Worm (Caenorhabditis elegans) whole organism, mixed stage, embryonic: ENCODE measurements around the gene egl-27.

Experiments
- ceh-83 ChIP-seq: fragments of 200-800 bp; sonication (Bioruptor generic); optimal IDR thresholded peaks from 2 replicates; lab custom pipeline; 2018; ENCODE audit warnings: mild to moderate bottlenecking, missing genetic modification characterization, missing compliant biosample characterization
- elt-3 ChIP-seq: fragments of 150-350 bp; optimal IDR thresholded peaks from 2 replicates; lab custom pipeline; 2014; ENCODE audit warnings: missing biosample characterization, missing genetic modification characterization
- ham-2 ChIP-seq: fragments of 200-800 bp; sonication (Bioruptor generic); optimal IDR thresholded peaks from 2 replicates; lab custom pipeline; 2018; ENCODE audit warnings: mild to moderate bottlenecking, missing genetic modification characterization, missing compliant biosample characterization
- nhr-237 ChIP-seq: fragments of 150-350 bp; optimal IDR thresholded peaks from 2 replicates; lab custom pipeline; 2014; ENCODE audit warnings: missing biosample characterization, missing genetic modification characterization
- nhr-76 ChIP-seq: sonication (generic microtip); optimal IDR thresholded peaks from 2 replicates; lab custom pipeline; 2017; ENCODE audit warnings: missing biosample characterization, missing genetic modification characterization
- sptf-1 ChIP-seq: sonication (generic microtip); optimal IDR thresholded peaks from 2 replicates; lab custom pipeline; 2017; ENCODE audit warnings: mild to moderate bottlenecking, missing genetic modification characterization, moderate library complexity, missing compliant biosample characterization
- unc-62 ChIP-seq: fragments of 150-350 bp; optimal IDR thresholded peaks from 2 replicates; lab custom pipeline; 2014; ENCODE audit warnings: missing biosample characterization, missing genetic modification reagents, missing genetic modification characterization
- ztf-11 ChIP-seq: fragments of 150-350 bp; optimal IDR thresholded peaks from 2 replicates; lab custom pipeline; 2014; ENCODE audit warnings: missing biosample characterization, missing genetic modification characterization

DNA sequence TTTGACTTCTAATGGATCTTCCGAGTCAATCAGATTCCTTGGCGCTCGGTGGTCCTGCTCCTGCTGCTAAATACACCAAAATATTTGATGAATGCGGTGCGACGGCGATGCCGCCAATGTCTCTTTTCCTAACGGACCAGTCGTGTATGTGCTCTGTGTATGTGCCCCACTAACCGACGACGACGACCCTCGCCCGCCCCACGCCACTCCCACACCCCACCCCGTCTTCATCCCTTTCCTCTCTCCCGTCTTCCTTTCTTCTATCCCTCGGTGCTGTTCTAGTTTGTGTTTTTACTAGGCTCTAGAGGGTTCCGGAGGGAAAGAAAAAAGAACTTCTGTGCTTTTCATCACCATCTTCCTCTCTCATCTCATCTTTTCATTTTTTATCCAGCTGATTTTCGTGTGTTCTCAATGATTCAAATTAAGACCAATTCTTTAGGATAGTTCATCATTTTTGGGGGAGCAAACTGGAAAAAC lies at the start of gene egl-27:
- TF ChIP-seq elt-3 (tag; lab: Kevin White, UChicago) (no peak), ztf-11 (tag; lab: Kevin White, UChicago) (no peak), ham-2 (GFP tag; lab: Kevin White, UChicago) (no peak), nhr-237 (tag; lab: Kevin White, UChicago) (no peak), sptf-1 (tag; lab: Kevin White, UChicago) (peak; percentile 12), ceh-83 (GFP tag; lab: Kevin White, UChicago) (no peak), nhr-76 (tag; lab: Kevin White, UChicago) (no peak), unc-62 (GFP tag; lab: Kevin White, UChicago) (no peak)
